Fruit fly (Drosophila melanogaster) whole organism, embryonic: ENCODE measurements around the gene EloB.

Source experiments
- BEAF-32 ChIP-seq: fragments of 200-800 bp; sonication (Bioruptor generic); optimal IDR thresholded peaks from 3 replicates; lab custom pipeline; 2017; ENCODE audit warnings: missing biosample characterization, missing genetic modification characterization, mild to moderate bottlenecking, moderate library complexity, missing genetic modification reagents
- CG10654 ChIP-seq: fragments of 200-800 bp; sonication (Bioruptor generic); optimal IDR thresholded peaks from 2 replicates; lab custom pipeline; 2016; ENCODE audit warnings: missing biosample characterization, missing genetic modification characterization
- CG14710 ChIP-seq: fragments of 200-800 bp; sonication (Bioruptor generic); optimal IDR thresholded peaks from 3 replicates; lab custom pipeline; 2019; ENCODE audit warnings: missing biosample characterization, mild to moderate bottlenecking, missing genetic modification characterization, moderate library complexity
- CG1603 ChIP-seq: fragments of 200-800 bp; sonication (Bioruptor generic); optimal IDR thresholded peaks from 2 replicates; lab custom pipeline; 2019; ENCODE audit warnings: missing biosample characterization, mild to moderate bottlenecking, missing genetic modification characterization, moderate library complexity
- CG17829 ChIP-seq: fragments of 200-800 bp; optimal IDR thresholded peaks from 2 replicates; lab custom pipeline; 2019; ENCODE audit warnings: missing biosample characterization, mild to moderate bottlenecking, missing genetic modification characterization, moderate library complexity
- CG2129 ChIP-seq: fragments of 200-800 bp; sonication (Bioruptor generic); IDR thresholded peaks from 2 replicates; pipeline ENCODE4 v1.3.6; 2022; ENCODE audit warnings: missing biosample characterization, missing genetic modification characterization; ENCODE audit not compliant: partially characterized antibody
- CG30403 ChIP-seq: fragments of 200-800 bp; sonication (Bioruptor generic); optimal IDR thresholded peaks from 3 replicates; lab custom pipeline; 2016; ENCODE audit warnings: missing biosample characterization, missing genetic modification characterization
- CG3838 ChIP-seq: fragments of 200-800 bp; sonication (Bioruptor generic); optimal IDR thresholded peaks from 3 replicates; lab custom pipeline; 2016; ENCODE audit warnings: missing biosample characterization, missing genetic modification characterization
- CG3847 ChIP-seq: fragments of 200-800 bp; sonication (Bioruptor generic); IDR thresholded peaks from 2 replicates; pipeline ENCODE4 v1.3.6; 2022; ENCODE audit warnings: missing biosample characterization, missing genetic modification characterization
- CG3995 ChIP-seq: fragments of 200-800 bp; sonication (Bioruptor generic); optimal IDR thresholded peaks from 3 replicates; lab custom pipeline; 2016; ENCODE audit warnings: missing biosample characterization, missing genetic modification characterization
- CG6791 ChIP-seq: fragments of 200-800 bp; sonication (Bioruptor generic); IDR thresholded peaks from 3 replicates; pipeline ENCODE4 v1.3.6; 2022; ENCODE audit warnings: missing biosample characterization, missing genetic modification characterization; ENCODE audit not compliant: partially characterized antibody
- CG6813 ChIP-seq: fragments of 200-800 bp; sonication (Bioruptor generic); optimal IDR thresholded peaks from 2 replicates; lab custom pipeline; 2017; ENCODE audit warnings: missing biosample characterization, missing genetic modification characterization, mild to moderate bottlenecking, moderate library complexity, missing genetic modification reagents
- CG7745 ChIP-seq: fragments of 200-800 bp; sonication (Bioruptor generic); optimal IDR thresholded peaks from 2 replicates; lab custom pipeline; 2018; ENCODE audit warnings: missing biosample characterization, mild to moderate bottlenecking, missing genetic modification characterization, moderate library complexity
- CG8290 ChIP-seq, 3 experiments: fragments of 200-800 bp; sonication (Bioruptor generic); optimal IDR thresholded peaks; 2 replicates each; lab custom pipeline; 2016 to 2019; ENCODE audit warnings: missing biosample characterization in 3 of 3, missing genetic modification characterization in 3 of 3, mild to moderate bottlenecking in 2 of 3, moderate library complexity in 1 of 3
- CG9797 ChIP-seq: fragments of 200-800 bp; sonication (Bioruptor generic); optimal IDR thresholded peaks from 3 replicates; lab custom pipeline; 2018; ENCODE audit warnings: missing biosample characterization, mild to moderate bottlenecking, missing genetic modification characterization
- Doc3 ChIP-seq: fragments of 200-800 bp; sonication (Bioruptor generic); IDR thresholded peaks from 3 replicates; pipeline ENCODE4 v1.3.6; 2022; ENCODE audit warnings: missing biosample characterization, missing genetic modification characterization; ENCODE audit not compliant: partially characterized antibody
- Fer1 ChIP-seq: fragments of 200-800 bp; sonication (Bioruptor generic); optimal IDR thresholded peaks from 2 replicates; lab custom pipeline; 2017; ENCODE audit warnings: missing biosample characterization, mild to moderate bottlenecking, missing genetic modification characterization
- GATAe ChIP-seq: fragments of 200-800 bp; sonication (Bioruptor generic); conservative IDR thresholded peaks from 2 replicates; pipeline ENCODE4 v1.3.6; 2022; ENCODE audit warnings: missing biosample characterization, missing genetic modification characterization
- Gug ChIP-seq: fragments of 200-800 bp; sonication (Bioruptor generic); IDR thresholded peaks from 4 replicates; pipeline ENCODE4 v1.3.6; 2022; ENCODE audit warnings: missing biosample characterization, missing genetic modification characterization
- Hr39 ChIP-seq: fragments of >200 bp; optimal IDR thresholded peaks from 2 replicates; lab custom pipeline; 2017
- Lhr ChIP-seq: fragments of 200-800 bp; sonication (Bioruptor generic); optimal IDR thresholded peaks from 3 replicates; lab custom pipeline; 2017; ENCODE audit warnings: mild to moderate bottlenecking, missing biosample characterization, missing genetic modification reagents, missing genetic modification characterization
- MESR4 ChIP-seq: fragments of 200-800 bp; sonication (Bioruptor generic); optimal IDR thresholded peaks from 2 replicates; lab custom pipeline; 2018; ENCODE audit warnings: missing biosample characterization, mild to moderate bottlenecking, missing genetic modification characterization, moderate library complexity
- Mad ChIP-seq: fragments of 200-800 bp; sonication (Bioruptor generic); optimal IDR thresholded peaks from 2 replicates; lab custom pipeline; 2016; ENCODE audit warnings: missing biosample characterization, missing genetic modification characterization
- Max ChIP-seq: fragments of 200-800 bp; sonication (Bioruptor generic); optimal IDR thresholded peaks from 2 replicates; lab custom pipeline; 2016; ENCODE audit warnings: missing biosample characterization, mild to moderate bottlenecking, missing genetic modification characterization
- Pdp1 ChIP-seq, 2 experiments: fragments of 200-800 bp; sonication (Bioruptor generic); optimal IDR thresholded peaks; 3 replicates each; lab custom pipeline; 2016; ENCODE audit warnings: missing biosample characterization in 2 of 2, missing genetic modification characterization in 2 of 2, mild to moderate bottlenecking in 1 of 2, moderate library complexity in 1 of 2
- Sin3A ChIP-seq: fragments of >200 bp; optimal IDR thresholded peaks from 2 replicates; lab custom pipeline; 2018
- Six4 ChIP-seq: fragments of 200-800 bp; sonication (Bioruptor generic); optimal IDR thresholded peaks from 2 replicates; lab custom pipeline; 2016; ENCODE audit warnings: missing biosample characterization, missing genetic modification characterization
- Spps ChIP-seq: fragments of 200-800 bp; sonication (Bioruptor generic); optimal IDR thresholded peaks from 2 replicates; lab custom pipeline; 2018; ENCODE audit warnings: missing biosample characterization, mild to moderate bottlenecking, missing genetic modification characterization
- Stat92E ChIP-seq, 3 experiments: fragments of >200 bp in 2 of 3; fragments of 200-800 bp in 1 of 3; sonication (Bioruptor generic) in 1 of 3; optimal IDR thresholded peaks; 2 replicates each; lab custom pipeline; 2017 to 2019; ENCODE audit warnings: missing biosample characterization in 3 of 3, missing genetic modification characterization in 3 of 3, mild to moderate bottlenecking in 1 of 3, moderate library complexity in 1 of 3
- amos ChIP-seq: fragments of 200-800 bp; sonication (Bioruptor generic); IDR thresholded peaks from 2 replicates; pipeline ENCODE4 v1.3.6; 2022; ENCODE audit warnings: missing biosample characterization, missing genetic modification characterization; ENCODE audit not compliant: partially characterized antibody
- ase ChIP-seq: fragments of 200-800 bp; sonication (Bioruptor generic); IDR thresholded peaks from 3 replicates; pipeline ENCODE4 v1.3.6; 2022; ENCODE audit warnings: missing biosample characterization, missing genetic modification characterization
- bigmax ChIP-seq: fragments of 200-800 bp; sonication (Bioruptor generic); optimal IDR thresholded peaks from 2 replicates; lab custom pipeline; 2018; ENCODE audit warnings: missing biosample characterization, mild to moderate bottlenecking, missing genetic modification characterization
- ci ChIP-seq: fragments of 200-800 bp; sonication (Bioruptor generic); IDR thresholded peaks from 3 replicates; pipeline ENCODE4 v1.3.6; 2022; ENCODE audit warnings: missing biosample characterization, missing genetic modification characterization
- crol ChIP-seq: fragments of 200-800 bp; sonication (Bioruptor generic); IDR thresholded peaks from 2 replicates; pipeline ENCODE4 v1.3.6; 2022; ENCODE audit warnings: missing biosample characterization, missing genetic modification characterization
- fd64A ChIP-seq: fragments of 200-800 bp; sonication (Bioruptor generic); optimal IDR thresholded peaks from 3 replicates; lab custom pipeline; 2018; ENCODE audit warnings: missing biosample characterization, mild to moderate bottlenecking, missing genetic modification characterization
- gfzf ChIP-seq: fragments of 200-800 bp; sonication (Bioruptor generic); optimal IDR thresholded peaks from 2 replicates; lab custom pipeline; 2016; ENCODE audit warnings: missing biosample characterization, mild to moderate bottlenecking, missing genetic modification characterization, moderate library complexity
- nerfin-2 ChIP-seq: fragments of 200-800 bp; sonication (Bioruptor generic); IDR thresholded peaks from 2 replicates; pipeline ENCODE4 v1.3.6; 2022; ENCODE audit warnings: missing biosample characterization, missing genetic modification characterization; ENCODE audit not compliant: partially characterized antibody
- nmo ChIP-seq: fragments of 200-800 bp; sonication (Bioruptor generic); optimal IDR thresholded peaks from 2 replicates; lab custom pipeline; 2018; ENCODE audit warnings: missing biosample characterization, mild to moderate bottlenecking, missing genetic modification characterization, moderate library complexity
- row ChIP-seq: fragments of 200-800 bp; sonication (Bioruptor generic); IDR thresholded peaks from 3 replicates; pipeline ENCODE4 v1.3.6; 2022; ENCODE audit warnings: missing biosample characterization, missing genetic modification characterization
- scrt ChIP-seq: fragments of 200-800 bp; sonication (Bioruptor generic); optimal IDR thresholded peaks from 2 replicates; lab custom pipeline; 2018; ENCODE audit warnings: missing biosample characterization, mild to moderate bottlenecking, missing genetic modification characterization, moderate library complexity
- sens ChIP-seq: fragments of 200-800 bp; sonication (Bioruptor generic); peaks from one replicate; lab custom pipeline; 2016; ENCODE audit warnings: missing biosample characterization, missing genetic modification characterization
- sisA ChIP-seq: fragments of 200-800 bp; sonication (Bioruptor generic); IDR thresholded peaks from 2 replicates; pipeline ENCODE4 v1.3.6; 2022; ENCODE audit warnings: missing biosample characterization, missing genetic modification characterization
- slou ChIP-seq: fragments of 200-800 bp; sonication (Bioruptor generic); optimal IDR thresholded peaks from 3 replicates; lab custom pipeline; 2016; ENCODE audit warnings: missing biosample characterization, missing genetic modification characterization
- ssp ChIP-seq: fragments of 200-800 bp; sonication (Bioruptor generic); IDR thresholded peaks from 2 replicates; pipeline ENCODE4 v1.3.6; 2022; ENCODE audit warnings: missing biosample characterization, missing genetic modification characterization
- stc ChIP-seq: fragments of 200-800 bp; sonication (Bioruptor generic); IDR thresholded peaks from 2 replicates; pipeline ENCODE4 v1.3.6; 2022; ENCODE audit warnings: missing biosample characterization, missing genetic modification characterization
- stwl ChIP-seq: fragments of 200-800 bp; sonication (Bioruptor generic); optimal IDR thresholded peaks from 3 replicates; lab custom pipeline; 2018; ENCODE audit warnings: missing biosample characterization, mild to moderate bottlenecking, missing genetic modification characterization, moderate library complexity
- tap ChIP-seq: fragments of 200-800 bp; optimal IDR thresholded peaks from 3 replicates; lab custom pipeline; 2019; ENCODE audit warnings: missing biosample characterization, mild to moderate bottlenecking, missing genetic modification characterization, moderate library complexity
- trem ChIP-seq: fragments of 200-800 bp; optimal IDR thresholded peaks from 3 replicates; lab custom pipeline; 2019; ENCODE audit warnings: missing biosample characterization, mild to moderate bottlenecking, missing genetic modification characterization, moderate library complexity
- yki ChIP-seq: fragments of >200 bp; optimal IDR thresholded peaks from 3 replicates; lab custom pipeline; 2018
- zen2 ChIP-seq: fragments of 200-800 bp; sonication (Bioruptor generic); IDR thresholded peaks from 3 replicates; pipeline ENCODE4 v1.3.6; 2022; ENCODE audit warnings: missing biosample characterization, missing genetic modification characterization; ENCODE audit not compliant: partially characterized antibody

The EloB gene

DNA sequence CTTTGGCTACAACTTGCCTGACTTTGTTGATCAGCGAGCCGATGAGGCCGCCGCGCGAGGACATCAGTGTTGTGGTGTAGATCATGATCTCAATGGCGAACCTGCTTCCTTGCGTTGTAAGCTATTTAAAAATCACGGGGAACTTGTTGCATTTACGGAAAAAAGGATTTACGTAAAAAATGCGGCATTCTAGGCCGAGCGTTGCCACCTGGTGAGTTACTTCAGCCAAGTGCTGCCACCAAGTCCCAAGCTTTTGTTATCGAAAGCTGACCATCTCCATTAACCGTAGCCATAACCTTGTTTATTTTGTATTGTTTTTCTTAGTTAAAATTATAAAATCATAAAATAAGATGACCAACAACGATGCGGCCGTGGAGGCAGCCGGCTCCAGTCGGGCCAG, 2.9 kb downstream of the EloB start, which contains the start of the genes TFAM and CG5412 (continued):
- no peak for TF ChIP-seq ssp (GFP tag; lab: Robert Waterston, UW)
- no peak for TF ChIP-seq Six4
- peak; percentile 45; the same call in 2 of the 3 replicates for TF ChIP-seq CG6791
- peak; percentile 26 for TF ChIP-seq CG17829 (tag; lab: Kevin White, UChicago)
- TF ChIP-seq CG10654 (GFP tag; lab: Kevin White, UChicago) = no peak
- peak; percentile 33; the same call in 1 of the 3 replicates for TF ChIP-seq zen2
- peak; percentile 96 for TF ChIP-seq bigmax (GFP tag; lab: Kevin White, UChicago)
- TF ChIP-seq ase = no peak
- peak; percentile 83 for TF ChIP-seq sens (GFP tag; lab: Kevin White, UChicago)
- TF ChIP-seq MESR4 (GFP tag; lab: Kevin White, UChicago) = peak; percentile 83
- TF ChIP-seq Doc3 (GFP tag; lab: Robert Waterston, UW) = peak; percentile 23; the same call in 1 of the 3 replicates
- TF ChIP-seq Max (GFP tag; lab: Kevin White, UChicago) = peak; percentile 43
- TF ChIP-seq Stat92E (GFP tag; optimal IDR thresholded peaks at IDR 0.05; lab: Kevin White, UChicago) = peak in 1 of 3 experiments; percentile 49
- no peak for TF ChIP-seq Hr39 (lab: Kevin White, UChicago)
- TF ChIP-seq tap (tag; lab: Kevin White, UChicago) = no peak
- TF ChIP-seq GATAe = no peak
- peak; percentile 13 for TF ChIP-seq Lhr (GFP tag; lab: Kevin White, UChicago)
- peak; percentile 55 for TF ChIP-seq stwl (tag; lab: Kevin White, UChicago)
- TF ChIP-seq Mad (GFP tag; lab: Kevin White, UChicago) = no peak
- TF ChIP-seq Sin3A (lab: Kevin White, UChicago) = peak; percentile 31
- no peak for TF ChIP-seq sisA (GFP tag; lab: Robert Waterston, UW)
- TF ChIP-seq CG7745 (tag; lab: Kevin White, UChicago) = no peak
- peak; percentile 32 for TF ChIP-seq CG9797 (GFP tag; lab: Kevin White, UChicago)
- no peak for TF ChIP-seq fd64A (GFP tag; lab: Kevin White, UChicago)
- no peak for TF ChIP-seq Fer1 (GFP tag; lab: Kevin White, UChicago)
- TF ChIP-seq scrt (GFP tag; lab: Kevin White, UChicago) = peak; percentile 85
- no peak for TF ChIP-seq stc
- TF ChIP-seq BEAF-32 (GFP tag; lab: Kevin White, UChicago) = peak; percentile 42
- TF ChIP-seq CG3847 = peak; percentile 37; the same call in 1 of the 2 replicates
- TF ChIP-seq trem (tag; lab: Kevin White, UChicago) = peak; percentile 55
- no peak for TF ChIP-seq slou (GFP tag; lab: Kevin White, UChicago)
- no peak for TF ChIP-seq nerfin-2 (GFP tag; lab: Robert Waterston, UW)
- TF ChIP-seq amos = peak; percentile 45; the same call in 1 of the 2 replicates
- no peak for TF ChIP-seq CG2129
- TF ChIP-seq CG6813 (GFP tag; lab: Kevin White, UChicago) = peak; percentile 2
- no peak for TF ChIP-seq CG8290 (GFP tag; optimal IDR thresholded peaks at IDR 0.05; lab: Kevin White, UChicago)
- no peak for TF ChIP-seq CG8290 (tag; optimal IDR thresholded peaks at IDR 0.05; lab: Kevin White, UChicago)
- TF ChIP-seq Spps (tag; lab: Kevin White, UChicago) = no peak
- 0 out of 3 replicates have a peak, but pooled peaks have one; percentile 9 for TF ChIP-seq ci (GFP tag; lab: Robert Waterston, UW)
- TF ChIP-seq Gug = no peak
- TF ChIP-seq CG14710 (tag; lab: Kevin White, UChicago) = peak; percentile 21
- TF ChIP-seq gfzf (GFP tag; lab: Kevin White, UChicago) = peak; percentile 2
- peak; percentile 13 for TF ChIP-seq CG3995 (GFP tag; lab: Kevin White, UChicago)
- no peak for TF ChIP-seq yki (lab: Kevin White, UChicago)
- no peak for TF ChIP-seq CG30403 (GFP tag; lab: Kevin White, UChicago)
- peak; percentile 50 for TF ChIP-seq CG1603 (tag; lab: Kevin White, UChicago)
- TF ChIP-seq nmo (GFP tag; lab: Kevin White, UChicago) = peak; percentile 14
- TF ChIP-seq row (GFP tag; lab: Robert Waterston, UW) = no peak
- TF ChIP-seq Pdp1 (GFP tag; optimal IDR thresholded peaks at IDR 0.05; lab: Kevin White, UChicago) = peak in 1 of 2 experiments; percentile 91
- no peak for TF ChIP-seq CG3838 (GFP tag; lab: Kevin White, UChicago)
- TF ChIP-seq crol (GFP tag; lab: Robert Waterston, UW) = 0 out of 2 replicates have a peak, but pooled peaks have one; percentile 2
